Worm (Caenorhabditis elegans) whole organism, L1 larva: ENCODE measurements around the gene let-70.
A peak's percentile ranks its signal among the peaks of the same experiment; 100 is the strongest.

ENCODE experiments used
- C04F5.9 ChIP-seq: sonication (generic microtip); optimal IDR thresholded peaks from 2 replicates; lab custom pipeline; 2016; ENCODE audit warnings: missing genetic modification characterization, missing compliant biosample characterization
- C16A3.4 ChIP-seq: fragments of 150-350 bp; optimal IDR thresholded peaks from 2 replicates; lab custom pipeline; 2014; ENCODE audit warnings: missing biosample characterization, missing genetic modification characterization
- F16B12.6 ChIP-seq: fragments of 150-350 bp; optimal IDR thresholded peaks from 2 replicates; lab custom pipeline; 2014; ENCODE audit warnings: missing biosample characterization, missing genetic modification characterization
- Y116A8C.19 ChIP-seq: sonication (generic microtip); optimal IDR thresholded peaks from 2 replicates; lab custom pipeline; 2016; ENCODE audit warnings: missing compliant biosample characterization, missing genetic modification characterization, borderline replicate concordance
- aha-1 ChIP-seq: fragments of 150-350 bp; optimal IDR thresholded peaks from 2 replicates; lab custom pipeline; 2014; ENCODE audit warnings: missing biosample characterization, missing genetic modification characterization
- alr-1 ChIP-seq: fragments of 200-800 bp; sonication (Bioruptor generic); optimal IDR thresholded peaks from 2 replicates; lab custom pipeline; 2018; ENCODE audit warnings: borderline replicate concordance, mild to moderate bottlenecking, missing genetic modification characterization, missing compliant biosample characterization
- aly-2 ChIP-seq: fragments of 150-350 bp; optimal IDR thresholded peaks from 2 replicates; lab custom pipeline; 2014; ENCODE audit warnings: missing biosample characterization, missing genetic modification characterization
- ceh-63 ChIP-seq: fragments of 200-800 bp; sonication (Bioruptor generic); optimal IDR thresholded peaks from 2 replicates; lab custom pipeline; 2018; ENCODE audit warnings: mild to moderate bottlenecking, missing genetic modification characterization, missing compliant biosample characterization
- ceh-8 ChIP-seq: fragments of 200-800 bp; sonication (Bioruptor generic); optimal IDR thresholded peaks from 2 replicates; lab custom pipeline; 2018; ENCODE audit warnings: mild to moderate bottlenecking, missing genetic modification characterization, moderate library complexity, missing compliant biosample characterization
- ceh-82 ChIP-seq, 3 experiments: fragments of 150-350 bp in 1 of 3; sonication (generic microtip) in 2 of 3; optimal IDR thresholded peaks; 2 replicates each; lab custom pipeline; 2014 to 2017; ENCODE audit warnings: missing biosample characterization in 3 of 3, missing genetic modification characterization in 3 of 3
- ceh-88 ChIP-seq: fragments of 200-800 bp; sonication (Bioruptor generic); IDR thresholded peaks from 2 replicates; pipeline ENCODE4 v1.3.6; 2022; ENCODE audit warnings: missing genetic modification characterization, missing compliant biosample characterization
- ceh-90 ChIP-seq: sonication (generic microtip); optimal IDR thresholded peaks from 2 replicates; lab custom pipeline; 2016; ENCODE audit warnings: missing genetic modification characterization, missing compliant biosample characterization
- ces-1 ChIP-seq: fragments of 150-350 bp; optimal IDR thresholded peaks from 2 replicates; lab custom pipeline; 2014; ENCODE audit warnings: missing biosample characterization, missing genetic modification reagents, missing genetic modification characterization
- fkh-4 ChIP-seq: sonication (generic microtip); optimal IDR thresholded peaks from 2 replicates; lab custom pipeline; 2016; ENCODE audit warnings: missing compliant biosample characterization, missing genetic modification characterization, borderline replicate concordance
- fkh-8 ChIP-seq: sonication (generic microtip); optimal IDR thresholded peaks from 2 replicates; lab custom pipeline; 2016; ENCODE audit warnings: mild to moderate bottlenecking, missing genetic modification characterization, missing compliant biosample characterization
- fos-1 ChIP-seq: fragments of 150-350 bp; optimal IDR thresholded peaks from 2 replicates; lab custom pipeline; 2014; ENCODE audit warnings: missing biosample characterization, missing genetic modification characterization
- grh-1 ChIP-seq: fragments of 200-800 bp; sonication (Bioruptor generic); IDR thresholded peaks from 2 replicates; pipeline ENCODE4 v1.3.6; 2022; ENCODE audit warnings: missing genetic modification reagents, missing genetic modification characterization, missing compliant biosample characterization
- hlh-17 ChIP-seq: fragments of 200-800 bp; sonication (Bioruptor generic); optimal IDR thresholded peaks from 2 replicates; lab custom pipeline; 2018; ENCODE audit warnings: missing genetic modification characterization, mild to moderate bottlenecking, missing compliant biosample characterization, moderate library complexity, borderline replicate concordance
- hpl-2 ChIP-seq: fragments of 150-350 bp; optimal IDR thresholded peaks from 2 replicates; lab custom pipeline; 2014; ENCODE audit warnings: missing biosample characterization, missing genetic modification reagents, missing genetic modification characterization
- lin-14 ChIP-seq: fragments of 200-800 bp; sonication (Bioruptor generic); optimal IDR thresholded peaks from 2 replicates; lab custom pipeline; 2018; ENCODE audit warnings: mild to moderate bottlenecking, missing genetic modification characterization, moderate library complexity, missing compliant biosample characterization
- lin-15B ChIP-seq: fragments of 150-350 bp; sonication (generic microtip); optimal IDR thresholded peaks from 3 replicates; lab custom pipeline; 2014; ENCODE audit warnings: missing biosample characterization, missing genetic modification characterization
- lin-35 ChIP-seq, 2 experiments: fragments of 150-350 bp; optimal IDR thresholded peaks; 2 replicates each; lab custom pipeline; 2014; ENCODE audit warnings: missing biosample characterization in 2 of 2, missing genetic modification characterization in 2 of 2, missing genetic modification reagents in 2 of 2
- lin-39 ChIP-seq: fragments of 150-350 bp; optimal IDR thresholded peaks from 2 replicates; lab custom pipeline; 2014; ENCODE audit warnings: missing biosample characterization, missing genetic modification reagents, missing genetic modification characterization
- lir-3 ChIP-seq: sonication (generic microtip); optimal IDR thresholded peaks from 2 replicates; lab custom pipeline; 2016; ENCODE audit warnings: mild to moderate bottlenecking, missing genetic modification characterization, moderate library complexity, missing compliant biosample characterization; ENCODE audit not compliant: poor library complexity
- mep-1 ChIP-seq: fragments of 150-350 bp; optimal IDR thresholded peaks from 2 replicates; lab custom pipeline; 2014; ENCODE audit warnings: missing biosample characterization, missing genetic modification characterization
- nhr-11 ChIP-seq: fragments of 150-350 bp; optimal IDR thresholded peaks from 2 replicates; lab custom pipeline; 2014; ENCODE audit warnings: missing biosample characterization, missing genetic modification characterization
- nhr-12 ChIP-seq: sonication (generic microtip); optimal IDR thresholded peaks from 2 replicates; lab custom pipeline; 2017; ENCODE audit warnings: missing biosample characterization, missing genetic modification characterization
- nhr-19 ChIP-seq: fragments of 200-800 bp; sonication (Bioruptor generic); conservative IDR thresholded peaks from 2 replicates; pipeline ENCODE4 v1.3.6; 2022; ENCODE audit warnings: missing genetic modification characterization, missing compliant biosample characterization
- nhr-20 ChIP-seq: sonication (generic microtip); optimal IDR thresholded peaks from 2 replicates; lab custom pipeline; 2016; ENCODE audit warnings: mild to moderate bottlenecking, missing genetic modification characterization, missing compliant biosample characterization
- nhr-237 ChIP-seq: fragments of 150-350 bp; optimal IDR thresholded peaks from 2 replicates; lab custom pipeline; 2014; ENCODE audit warnings: missing biosample characterization, missing genetic modification characterization
- nhr-47 ChIP-seq: sonication (generic microtip); optimal IDR thresholded peaks from 2 replicates; lab custom pipeline; 2016; ENCODE audit warnings: mild to moderate bottlenecking, missing genetic modification characterization, moderate library complexity, missing compliant biosample characterization
- nhr-71 ChIP-seq: sonication (generic microtip); optimal IDR thresholded peaks from 2 replicates; lab custom pipeline; 2016; ENCODE audit warnings: mild to moderate bottlenecking, missing genetic modification characterization, moderate library complexity, missing compliant biosample characterization
- nhr-90 ChIP-seq: sonication (generic microtip); optimal IDR thresholded peaks from 2 replicates; lab custom pipeline; 2016; ENCODE audit warnings: mild to moderate bottlenecking, missing genetic modification characterization, missing compliant biosample characterization; ENCODE audit not compliant: poor library complexity
- pag-3 ChIP-seq: sonication (generic microtip); optimal IDR thresholded peaks from 2 replicates; lab custom pipeline; 2017; ENCODE audit warnings: missing genetic modification characterization, mild to moderate bottlenecking, missing compliant biosample characterization, antibody characterized with exemption, borderline replicate concordance; ENCODE audit not compliant: insufficient read depth
- rnt-1 ChIP-seq: sonication (generic microtip); optimal IDR thresholded peaks from 2 replicates; lab custom pipeline; 2016; ENCODE audit warnings: mild to moderate bottlenecking, missing genetic modification characterization, moderate library complexity, missing compliant biosample characterization
- snpc-4 ChIP-seq: fragments of 150-350 bp; optimal IDR thresholded peaks from 2 replicates; lab custom pipeline; 2014; ENCODE audit warnings: missing biosample characterization, missing genetic modification characterization
- sox-4 ChIP-seq: sonication (generic microtip); optimal IDR thresholded peaks from 2 replicates; lab custom pipeline; 2016; ENCODE audit warnings: missing genetic modification characterization, missing compliant biosample characterization
- sup-37 ChIP-seq: fragments of 200-800 bp; sonication (Bioruptor generic); optimal IDR thresholded peaks from 2 replicates; lab custom pipeline; 2018; ENCODE audit warnings: mild to moderate bottlenecking, missing genetic modification characterization, missing compliant biosample characterization
- swsn-7 ChIP-seq: sonication (generic microtip); optimal IDR thresholded peaks from 2 replicates; lab custom pipeline; 2016; ENCODE audit warnings: missing genetic modification characterization, missing compliant biosample characterization
- tbx-2 ChIP-seq: sonication (generic microtip); optimal IDR thresholded peaks from 2 replicates; lab custom pipeline; 2016; ENCODE audit warnings: missing genetic modification characterization, missing compliant biosample characterization
- tlp-1 ChIP-seq: fragments of 150-350 bp; optimal IDR thresholded peaks from 2 replicates; lab custom pipeline; 2014; ENCODE audit warnings: missing biosample characterization, missing genetic modification characterization
- unc-30 ChIP-seq: sonication (generic microtip); optimal IDR thresholded peaks from 2 replicates; lab custom pipeline; 2017; ENCODE audit warnings: missing biosample characterization, missing genetic modification characterization
- unc-62 ChIP-seq: fragments of 150-350 bp; optimal IDR thresholded peaks from 2 replicates; lab custom pipeline; 2014; ENCODE audit warnings: missing biosample characterization, missing genetic modification reagents, missing genetic modification characterization
- unc-86 ChIP-seq: sonication (generic microtip); optimal IDR thresholded peaks from 2 replicates; lab custom pipeline; 2016; ENCODE audit warnings: missing genetic modification characterization, missing compliant biosample characterization
- ztf-11 ChIP-seq, 2 experiments: sonication (generic microtip); optimal IDR thresholded peaks; 2 replicates each; lab custom pipeline; 2016 to 2017; ENCODE audit warnings: missing genetic modification characterization in 2 of 2, missing biosample characterization in 1 of 2, missing compliant biosample characterization in 1 of 2
- ztf-4 ChIP-seq: fragments of 150-350 bp; optimal IDR thresholded peaks from 2 replicates; lab custom pipeline; 2014; ENCODE audit warnings: missing biosample characterization, missing genetic modification characterization

Gene let-70

DNA sequence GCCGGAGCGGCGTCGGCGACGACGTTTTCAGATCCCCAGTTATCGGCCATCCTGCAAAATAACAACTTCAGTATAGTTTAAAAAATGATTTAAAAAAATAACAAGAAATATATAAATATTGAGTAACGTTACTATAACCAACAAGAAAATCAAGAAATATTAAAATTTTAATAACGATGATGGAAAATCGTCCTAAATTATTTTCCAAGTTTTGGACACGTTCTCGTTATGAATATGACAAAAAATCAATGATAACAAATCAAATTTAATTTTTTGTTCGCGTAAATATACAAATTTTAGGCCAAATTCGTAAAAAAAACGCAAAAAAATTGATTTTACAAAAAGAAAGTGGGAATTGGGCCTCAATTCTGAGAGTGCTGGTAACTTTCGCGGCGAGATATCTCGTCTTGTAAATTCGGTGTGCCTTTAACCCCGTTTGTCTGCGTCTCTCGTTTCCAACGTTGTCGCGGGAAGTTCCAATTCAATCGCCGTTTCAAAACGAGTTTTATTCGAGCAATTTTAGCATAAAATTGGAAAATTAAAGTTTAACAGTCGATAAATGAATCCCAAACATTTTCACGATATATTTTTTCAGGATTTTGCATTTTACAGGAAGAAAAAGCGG is 29.1 kb upstream of the let-70 start, which contains the start of gene rps-5 (continued):
- TF ChIP-seq pag-3 (tag; lab: Kevin White, UChicago) (no peak), nhr-19 (GFP tag; lab: Robert Waterston, UW) (peak; percentile 66), lin-15B (tag; lab: Kevin White, UChicago) (peak; percentile 25), hpl-2 (GFP tag; lab: Kevin White, UChicago) (no peak), nhr-20 (tag; lab: Kevin White, UChicago) (peak; percentile 59), tlp-1 (tag; lab: Kevin White, UChicago) (no peak), ztf-11 (tag; optimal IDR thresholded peaks at IDR 0.05; lab: Kevin White, UChicago) (no peak), sup-37 (GFP tag; lab: Kevin White, UChicago) (no peak), fkh-8 (tag; lab: Kevin White, UChicago) (peak; percentile 21), snpc-4 (tag; lab: Kevin White, UChicago) (peak; percentile 35), lin-14 (peak; percentile 65), C16A3.4 (tag; lab: Kevin White, UChicago) (peak; percentile 68), aha-1 (tag; lab: Kevin White, UChicago) (no peak), ceh-8 (GFP tag; lab: Kevin White, UChicago) (no peak), nhr-71 (tag; lab: Kevin White, UChicago) (peak; percentile 80), rnt-1 (peak; percentile 63), grh-1 (GFP tag; lab: Robert Waterston, UW) (no peak), unc-30 (tag; lab: Kevin White, UChicago) (no peak), alr-1 (no peak), nhr-47 (tag; lab: Kevin White, UChicago) (peak; percentile 70), mep-1 (tag; lab: Kevin White, UChicago) (peak; percentile 64), nhr-90 (tag; lab: Kevin White, UChicago) (peak; percentile 35), nhr-237 (no peak), ceh-90 (tag; lab: Kevin White, UChicago) (no peak), ces-1 (GFP tag; lab: Kevin White, UChicago) (no peak), ceh-82 (tag; optimal IDR thresholded peaks at IDR 0.05; lab: Kevin White, UChicago) (peak; percentile 44 to 71 (median 59)), unc-62 (GFP tag; lab: Kevin White, UChicago) (no peak), fos-1 (tag; lab: Kevin White, UChicago) (peak; percentile 52), ceh-88 (GFP tag; lab: Robert Waterston, UW) (no peak), sox-4 (tag; lab: Kevin White, UChicago) (no peak), hlh-17 (GFP tag; lab: Kevin White, UChicago) (no peak), fkh-4 (tag; lab: Kevin White, UChicago) (no peak), Y116A8C.19 (tag; lab: Kevin White, UChicago) (no peak), nhr-11 (no peak), ztf-4 (tag; lab: Kevin White, UChicago) (no peak), lin-39 (no peak), C04F5.9 (tag; lab: Kevin White, UChicago) (no peak), nhr-12 (tag; lab: Kevin White, UChicago) (no peak), swsn-7 (tag; lab: Kevin White, UChicago) (peak; percentile 61), F16B12.6 (tag; lab: Kevin White, UChicago) (no peak), lin-35 (GFP tag; optimal IDR thresholded peaks at IDR 0.05; lab: Kevin White, UChicago) (peak; percentile 80 to 92), aly-2 (tag; lab: Kevin White, UChicago) (no peak), unc-86 (tag; lab: Kevin White, UChicago) (peak; percentile 22), tbx-2 (peak; percentile 59), ceh-63 (GFP tag; lab: Kevin White, UChicago) (no peak), lir-3 (tag; lab: Kevin White, UChicago) (no peak)
